Worm (Caenorhabditis elegans) whole organism, mixed stage, embryonic: ENCODE data around the gene egl-5.

Experiments
- M03D4.4 ChIP-seq: sonication (generic microtip); optimal IDR thresholded peaks from 2 replicates; lab custom pipeline; 2017; ENCODE audit warnings: mild to moderate bottlenecking, missing genetic modification characterization, missing compliant biosample characterization
- bed-3 ChIP-seq: fragments of 200-800 bp; sonication (Bioruptor generic); optimal IDR thresholded peaks from 3 replicates; lab custom pipeline; 2018; ENCODE audit warnings: mild to moderate bottlenecking, missing genetic modification characterization, moderate library complexity, missing compliant biosample characterization
- blmp-1 ChIP-seq: fragments of 150-350 bp; optimal IDR thresholded peaks from 2 replicates; lab custom pipeline; 2014; ENCODE audit warnings: missing biosample characterization, missing genetic modification characterization
- ceh-43 ChIP-seq: fragments of 200-800 bp; sonication (Bioruptor generic); optimal IDR thresholded peaks from 2 replicates; lab custom pipeline; 2018; ENCODE audit warnings: mild to moderate bottlenecking, missing genetic modification characterization, moderate library complexity, missing compliant biosample characterization
- ceh-83 ChIP-seq: fragments of 200-800 bp; sonication (Bioruptor generic); optimal IDR thresholded peaks from 2 replicates; lab custom pipeline; 2018; ENCODE audit warnings: mild to moderate bottlenecking, missing genetic modification characterization, missing compliant biosample characterization
- ces-1 ChIP-seq: fragments of 150-350 bp; optimal IDR thresholded peaks from 2 replicates; lab custom pipeline; 2014; ENCODE audit warnings: missing biosample characterization, missing genetic modification reagents, missing genetic modification characterization
- cnd-1 ChIP-seq: fragments of 200-800 bp; sonication (Bioruptor generic); optimal IDR thresholded peaks from 2 replicates; lab custom pipeline; 2018; ENCODE audit warnings: mild to moderate bottlenecking, missing genetic modification characterization, missing compliant biosample characterization
- drap-1 ChIP-seq: fragments of 200-800 bp; sonication (Bioruptor generic); optimal IDR thresholded peaks from 3 replicates; lab custom pipeline; 2018; ENCODE audit warnings: mild to moderate bottlenecking, missing genetic modification characterization, missing compliant biosample characterization
- elt-1 ChIP-seq: sonication (generic microtip); optimal IDR thresholded peaks from 2 replicates; lab custom pipeline; 2017; ENCODE audit warnings: missing genetic modification characterization, mild to moderate bottlenecking, missing compliant biosample characterization, antibody characterized with exemption, moderate library complexity, borderline replicate concordance; ENCODE audit not compliant: insufficient read depth
- flh-1 ChIP-seq: fragments of 200-800 bp; sonication (Bioruptor generic); optimal IDR thresholded peaks from 2 replicates; lab custom pipeline; 2018; ENCODE audit warnings: mild to moderate bottlenecking, missing genetic modification characterization, moderate library complexity, missing compliant biosample characterization
- ham-2 ChIP-seq: fragments of 200-800 bp; sonication (Bioruptor generic); optimal IDR thresholded peaks from 2 replicates; lab custom pipeline; 2018; ENCODE audit warnings: mild to moderate bottlenecking, missing genetic modification characterization, missing compliant biosample characterization
- lin-13 ChIP-seq: fragments of 150-350 bp; optimal IDR thresholded peaks from 2 replicates; lab custom pipeline; 2014; ENCODE audit warnings: missing biosample characterization, missing genetic modification characterization
- lin-32 ChIP-seq: fragments of 200-800 bp; sonication (Bioruptor generic); optimal IDR thresholded peaks from 2 replicates; lab custom pipeline; 2018; ENCODE audit warnings: mild to moderate bottlenecking, missing genetic modification characterization, missing compliant biosample characterization
- lsy-2 ChIP-seq: fragments of 150-350 bp; optimal IDR thresholded peaks from 2 replicates; lab custom pipeline; 2014; ENCODE audit warnings: missing biosample characterization, missing genetic modification characterization
- mab-5 ChIP-seq: fragments of 150-350 bp; optimal IDR thresholded peaks from 2 replicates; lab custom pipeline; 2014; ENCODE audit warnings: missing biosample characterization, missing genetic modification characterization
- mep-1 ChIP-seq: fragments of 150-350 bp; optimal IDR thresholded peaks from 2 replicates; lab custom pipeline; 2017; ENCODE audit warnings: missing biosample characterization, missing genetic modification reagents, missing genetic modification characterization, inconsistent platforms
- mls-2 ChIP-seq: sonication (generic microtip); optimal IDR thresholded peaks from 2 replicates; lab custom pipeline; 2016; ENCODE audit warnings: mild to moderate bottlenecking, missing genetic modification characterization, moderate library complexity, missing compliant biosample characterization
- nhr-12 ChIP-seq: fragments of 150-350 bp; optimal IDR thresholded peaks from 2 replicates; lab custom pipeline; 2014; ENCODE audit warnings: missing biosample characterization, missing genetic modification characterization
- nhr-2 ChIP-seq: fragments of 150-350 bp; optimal IDR thresholded peaks from 2 replicates; lab custom pipeline; 2014; ENCODE audit warnings: missing biosample characterization, missing genetic modification characterization
- nhr-237 ChIP-seq: fragments of 150-350 bp; optimal IDR thresholded peaks from 2 replicates; lab custom pipeline; 2014; ENCODE audit warnings: missing biosample characterization, missing genetic modification characterization
- nhr-28 ChIP-seq: fragments of 150-350 bp; optimal IDR thresholded peaks from 2 replicates; lab custom pipeline; 2014; ENCODE audit warnings: missing biosample characterization, missing genetic modification characterization
- nhr-76 ChIP-seq: sonication (generic microtip); optimal IDR thresholded peaks from 2 replicates; lab custom pipeline; 2017; ENCODE audit warnings: missing biosample characterization, missing genetic modification characterization
- pha-4 ChIP-seq: fragments of 150-350 bp; optimal IDR thresholded peaks from 2 replicates; lab custom pipeline; 2018; ENCODE audit warnings: missing biosample characterization, missing genetic modification reagents, missing genetic modification characterization
- snpc-4 ChIP-seq: fragments of 150-350 bp; optimal IDR thresholded peaks from 2 replicates; lab custom pipeline; 2014; ENCODE audit warnings: missing biosample characterization, missing genetic modification characterization
- tbx-8 ChIP-seq: fragments of 200-800 bp; sonication (Bioruptor generic); optimal IDR thresholded peaks from 2 replicates; lab custom pipeline; 2018; ENCODE audit warnings: mild to moderate bottlenecking, missing genetic modification characterization, moderate library complexity, missing compliant biosample characterization
- unc-120 ChIP-seq: sonication (generic microtip); optimal IDR thresholded peaks from 2 replicates; lab custom pipeline; 2017; ENCODE audit warnings: missing genetic modification characterization, missing compliant biosample characterization; ENCODE audit not compliant: poor library complexity, severe bottlenecking
- unc-39 ChIP-seq: fragments of 150-350 bp; optimal IDR thresholded peaks from 2 replicates; lab custom pipeline; 2014; ENCODE audit warnings: missing biosample characterization, missing genetic modification characterization
- unc-62 ChIP-seq: fragments of 150-350 bp; optimal IDR thresholded peaks from 2 replicates; lab custom pipeline; 2014; ENCODE audit warnings: missing biosample characterization, missing genetic modification reagents, missing genetic modification characterization
- zip-8 ChIP-seq: fragments of 150-350 bp; optimal IDR thresholded peaks from 2 replicates; lab custom pipeline; 2014; ENCODE audit warnings: missing biosample characterization, missing genetic modification characterization
- ztf-11 ChIP-seq: fragments of 150-350 bp; optimal IDR thresholded peaks from 2 replicates; lab custom pipeline; 2014; ENCODE audit warnings: missing biosample characterization, missing genetic modification characterization

The egl-5 gene

DNA sequence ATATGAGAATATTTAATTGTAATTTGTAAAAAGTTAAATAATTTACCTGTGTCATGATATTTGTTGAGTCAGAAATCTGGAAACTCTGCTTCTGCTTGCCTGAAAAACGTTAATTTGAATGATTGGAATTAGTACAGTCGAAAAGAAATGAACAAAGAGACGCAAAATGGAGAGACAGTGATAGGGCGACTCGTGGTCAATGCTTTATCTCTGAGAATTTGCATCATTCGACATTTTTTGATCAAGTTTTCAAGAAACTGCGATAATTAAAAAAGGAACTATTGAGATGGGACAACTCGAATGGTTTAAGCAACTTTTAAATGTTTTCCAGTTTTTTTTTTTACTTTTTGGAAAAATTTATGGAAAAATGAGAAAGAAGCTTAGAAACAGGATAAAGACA lies 46.7 kb downstream of the egl-5 start, which contains the start of gene cuc-1:
Gene cuc-1 (minus strand): TSS at position 101 of the 400 bp plus-strand sequence.
- TF ChIP-seq blmp-1 (tag; lab: Kevin White, UChicago) (no peak), bed-3 (GFP tag; lab: Kevin White, UChicago) (no peak), zip-8 (tag; lab: Kevin White, UChicago) (peak; percentile 36), ceh-83 (GFP tag; lab: Kevin White, UChicago) (no peak), M03D4.4 (tag; lab: Kevin White, UChicago) (no peak)

DNA sequence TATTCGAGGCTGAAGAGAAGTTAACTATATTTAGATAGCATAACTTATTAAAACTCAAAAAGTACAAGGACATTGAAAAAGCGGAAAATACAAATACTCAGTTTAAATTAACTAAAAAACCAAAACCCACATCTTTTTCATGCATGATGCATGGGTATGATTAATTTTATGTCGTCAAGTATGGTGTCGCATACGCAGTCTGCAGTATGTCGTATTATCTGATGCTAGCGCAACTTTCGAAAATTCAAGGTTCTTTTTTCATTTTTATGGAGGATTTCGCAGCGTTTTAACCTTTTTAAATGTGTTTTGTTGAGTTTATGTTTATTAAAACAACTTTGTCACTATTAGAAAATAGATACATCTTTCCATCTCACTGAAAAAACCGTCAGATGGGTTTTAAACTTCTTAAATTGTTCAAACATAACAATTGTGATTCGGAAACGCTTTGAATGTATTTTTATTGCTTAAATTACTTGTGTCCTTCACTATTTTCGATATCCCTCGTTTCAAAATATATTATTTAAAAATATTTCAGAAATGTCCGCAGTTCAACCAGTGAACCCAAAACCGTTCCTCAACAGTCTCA lies 47.5 kb downstream of the egl-5 start, which contains the start of gene snr-5:
Gene snr-5 (plus strand): TSS at position 536 of the 586 bp plus-strand sequence.
- TF ChIP-seq mls-2 (tag; lab: Kevin White, UChicago) = no peak
- TF ChIP-seq lsy-2 = no peak
- no peak for TF ChIP-seq lin-32
- no peak for TF ChIP-seq cnd-1 (tag; lab: Kevin White, UChicago)
- TF ChIP-seq pha-4 (tag; lab: Kevin White, UChicago) = no peak
- TF ChIP-seq unc-62 (GFP tag; lab: Kevin White, UChicago) = no peak
- TF ChIP-seq nhr-28 (tag; lab: Kevin White, UChicago) = no peak
- no peak for TF ChIP-seq ceh-43
- no peak for TF ChIP-seq flh-1
- no peak for TF ChIP-seq elt-1 (tag; lab: Kevin White, UChicago)
- no peak for TF ChIP-seq tbx-8 (GFP tag; lab: Kevin White, UChicago)
- TF ChIP-seq nhr-76 (tag; lab: Kevin White, UChicago) = no peak
- no peak for TF ChIP-seq snpc-4 (tag; lab: Kevin White, UChicago)
- TF ChIP-seq M03D4.4 (tag; lab: Kevin White, UChicago) = no peak

DNA sequence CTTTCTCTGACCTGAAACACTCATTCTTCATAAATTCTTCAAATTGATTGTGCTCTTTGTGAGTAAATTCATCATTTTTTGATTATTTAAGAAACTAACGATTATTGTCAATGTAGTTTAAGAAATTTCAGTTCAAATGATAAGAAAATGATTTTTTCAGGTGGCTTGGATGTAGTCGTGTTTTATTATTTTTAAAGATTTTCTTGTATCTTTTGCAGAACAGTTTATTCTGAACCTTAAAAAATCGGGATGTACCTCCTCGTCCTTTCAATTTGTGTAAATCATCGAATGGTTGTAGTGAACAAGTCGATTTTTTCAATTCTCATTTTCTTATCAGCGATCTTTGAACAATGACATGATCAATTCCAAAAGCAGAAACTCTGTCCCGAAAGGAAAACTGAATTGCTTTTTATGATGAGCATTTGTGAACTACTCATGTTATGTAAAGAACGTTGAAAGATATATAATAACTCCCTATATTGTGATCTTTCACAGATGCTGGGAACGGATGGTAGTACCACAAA lies 51.1 kb downstream of the egl-5 start, which contains the start of gene slc-17.3:
Gene slc-17.3 (minus strand): TSS at position 51 of the 524 bp plus-strand sequence.
- TF ChIP-seq nhr-2 (no peak), mab-5 (no peak), elt-1 (tag; lab: Kevin White, UChicago) (no peak), cnd-1 (tag; lab: Kevin White, UChicago) (no peak), ceh-43 (no peak), mls-2 (tag; lab: Kevin White, UChicago) (no peak), unc-39 (tag; lab: Kevin White, UChicago) (no peak), tbx-8 (GFP tag; lab: Kevin White, UChicago) (no peak), lin-32 (no peak), mep-1 (tag; lab: Kevin White, UChicago) (no peak), unc-120 (no peak), ceh-83 (GFP tag; lab: Kevin White, UChicago) (no peak), ham-2 (GFP tag; lab: Kevin White, UChicago) (no peak), nhr-12 (tag; lab: Kevin White, UChicago) (no peak), drap-1 (no peak), M03D4.4 (tag; lab: Kevin White, UChicago) (no peak), blmp-1 (tag; lab: Kevin White, UChicago) (no peak)

DNA sequence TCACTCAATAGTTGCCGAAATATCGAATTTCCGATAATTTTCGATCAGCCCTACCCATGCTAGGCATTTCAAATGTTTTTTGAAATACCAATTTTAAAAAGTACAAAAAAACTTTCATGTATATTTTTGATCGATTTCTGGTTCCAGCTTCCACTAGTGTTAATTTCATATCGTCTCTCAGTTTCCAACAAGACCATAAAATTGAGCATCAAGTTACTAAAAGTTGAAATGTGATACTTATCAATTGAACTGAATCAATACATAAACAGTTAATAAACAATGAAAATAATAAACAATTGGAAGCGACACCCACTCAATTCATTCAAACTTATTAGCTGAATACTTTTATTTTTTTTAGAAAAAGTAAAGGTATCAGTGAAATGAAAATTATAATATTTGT lies 52.0 kb downstream of the egl-5 start, which contains the start of gene cup-4:
Gene cup-4 (plus strand): TSS at position 301 of the 400 bp plus-strand sequence.
- no peak for TF ChIP-seq zip-8 (tag; lab: Kevin White, UChicago)
- no peak for TF ChIP-seq lin-13 (tag; lab: Kevin White, UChicago)
- no peak for TF ChIP-seq nhr-237 (tag; lab: Kevin White, UChicago)
- TF ChIP-seq ces-1 = no peak
- no peak for TF ChIP-seq mab-5
- no peak for TF ChIP-seq nhr-12 (tag; lab: Kevin White, UChicago)
- no peak for TF ChIP-seq mls-2 (tag; lab: Kevin White, UChicago)
- no peak for TF ChIP-seq ztf-11
